Worm (Caenorhabditis elegans): ENCODE measurements around the gene T05B9.1.

ce11 chrII:11241497-11241896 is 19.5 kb downstream of the T05B9.1 start:
- TF ChIP-seq elt-3 (tag; optimal IDR thresholded peaks at IDR 0.05) (no peak), unc-39 (tag; optimal IDR thresholded peaks at IDR 0.05) (no peak), tbx-8 (GFP tag; optimal IDR thresholded peaks at IDR 0.05) (no peak), pha-4 (tag; optimal IDR thresholded peaks at IDR 0.05) (no peak), ceh-43 (GFP tag; optimal IDR thresholded peaks at IDR 0.05) (no peak), nhr-28 (tag; optimal IDR thresholded peaks at IDR 0.05) (no peak)
